Worm (Caenorhabditis elegans) whole organism, L4 larva: ENCODE results near the gene cpr-2.

Experiments used
- ama-1 ChIP-seq: fragments of 150-350 bp; optimal IDR thresholded peaks from 2 replicates; lab custom pipeline; 2014; ENCODE audit warnings: inconsistent platforms, mixed read lengths
- madf-5 ChIP-seq, 2 experiments: fragments of 200-800 bp; sonication (Bioruptor generic); IDR thresholded peaks; 2 replicates each; pipeline ENCODE4 v1.3.6; 2022; ENCODE audit warnings: missing compliant biosample characterization in 2 of 2, missing genetic modification characterization in 2 of 2
- set-16 ChIP-seq: fragments of 200-800 bp; sonication (Bioruptor generic); IDR thresholded peaks from 2 replicates; pipeline ENCODE4 v1.3.6; 2022; ENCODE audit warnings: missing genetic modification reagents, missing genetic modification characterization, missing compliant biosample characterization
- vab-7 ChIP-seq: fragments of 200-800 bp; sonication (Bioruptor generic); IDR thresholded peaks from 2 replicates; pipeline ENCODE4 v1.3.6; 2022; ENCODE audit warnings: missing genetic modification reagents, missing genetic modification characterization, missing compliant biosample characterization
- ztf-11 ChIP-seq: fragments of 150-350 bp; optimal IDR thresholded peaks from 2 replicates; lab custom pipeline; 2014; ENCODE audit warnings: missing biosample characterization, missing genetic modification characterization

DNA sequence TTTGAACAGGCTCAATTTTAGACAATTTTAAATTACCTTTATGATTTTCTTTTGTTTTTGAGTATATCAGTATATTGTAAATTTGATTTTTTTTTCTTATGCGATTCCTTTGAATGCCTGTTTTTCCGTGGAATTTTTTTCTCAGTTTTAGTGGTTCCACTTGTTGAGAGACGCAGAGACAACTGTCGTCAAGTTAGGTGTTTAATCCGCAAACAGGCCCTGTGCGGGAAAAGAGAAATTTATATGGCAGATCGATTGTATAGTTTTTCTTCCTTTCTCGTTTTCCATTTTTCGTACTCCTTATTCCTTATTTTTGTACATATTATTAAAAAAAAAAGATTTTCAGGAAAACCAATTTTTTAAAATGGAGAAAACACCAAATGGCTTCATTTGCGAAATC lies 34.9 kb downstream of the cpr-2 start, which contains the start of gene F36D3.1:
- TF ChIP-seq vab-7 (GFP tag; lab: Robert Waterston, UW): no peak
- TF ChIP-seq ztf-11 (tag; lab: Kevin White, UChicago): no peak
- TF ChIP-seq set-16: no peak
- no peak for TF ChIP-seq madf-5 (GFP tag; IDR thresholded peaks at IDR 0.05; lab: Robert Waterston, UW)
- TF ChIP-seq ama-1: no peak
